Worm (Caenorhabditis elegans) whole organism, young adult: ENCODE measurements around the gene rab-39.

Experiments
- atf-7 ChIP-seq: sonication (generic microtip); optimal IDR thresholded peaks from 2 replicates; lab custom pipeline; 2017; ENCODE audit warnings: mild to moderate bottlenecking, missing genetic modification characterization, missing compliant biosample characterization
- bed-2 ChIP-seq: fragments of 200-800 bp; sonication (Bioruptor generic); IDR thresholded peaks from 2 replicates; pipeline ENCODE4 v1.3.6; 2022; ENCODE audit warnings: missing genetic modification reagents, missing genetic modification characterization, missing compliant biosample characterization
- dox-1 ChIP-seq: fragments of 200-800 bp; sonication (Bioruptor generic); IDR thresholded peaks from 2 replicates; pipeline ENCODE4 v1.3.6; 2022; ENCODE audit warnings: missing genetic modification reagents, missing genetic modification characterization, missing compliant biosample characterization
- mes-4 ChIP-seq: sonication (generic microtip); optimal IDR thresholded peaks from 2 replicates; lab custom pipeline; 2016; ENCODE audit warnings: missing genotype, missing genetic modification characterization, missing compliant biosample characterization
- pha-4 ChIP-seq: fragments of 150-350 bp; sonication (generic microtip); optimal IDR thresholded peaks from 2 replicates; lab custom pipeline; 2014; ENCODE audit warnings: missing biosample characterization, missing genetic modification reagents, missing genetic modification characterization

DNA sequence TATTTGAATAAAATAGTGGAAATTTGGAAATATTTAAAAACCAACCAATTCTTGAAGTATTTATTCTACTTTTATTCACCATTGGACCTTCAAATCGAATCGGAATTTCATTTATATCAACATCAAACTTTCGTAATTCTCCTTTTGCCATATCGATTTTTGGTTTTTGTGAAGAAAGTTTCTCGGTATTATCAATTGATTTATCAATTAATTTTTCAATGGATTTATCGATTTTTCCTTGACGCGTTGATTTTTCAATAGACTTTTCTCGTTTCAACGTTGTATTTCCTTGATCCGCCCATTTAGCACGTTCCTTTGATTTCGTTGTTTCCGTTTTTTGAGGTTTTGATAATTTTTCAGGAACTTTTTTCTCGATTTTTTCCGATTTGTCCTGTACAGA is 46.7 kb upstream of the rab-39 start:
- TF ChIP-seq mes-4: no peak
- TF ChIP-seq atf-7: no peak
- no peak for TF ChIP-seq pha-4 (tag; lab: Kevin White, UChicago)
- no peak for TF ChIP-seq bed-2 (GFP tag; lab: Robert Waterston, UW)
- TF ChIP-seq dox-1 (GFP tag; lab: Robert Waterston, UW): no peak
